Fruit fly (Drosophila melanogaster) whole organism: ENCODE results near the gene CG13738.

Experiments used
- CG8478 ChIP-seq: fragments of >200 bp; optimal IDR thresholded peaks from 2 replicates; lab custom pipeline; 2018; ENCODE audit warnings: inconsistent platforms
- Dll ChIP-seq: fragments of >200 bp; optimal IDR thresholded peaks from 2 replicates; lab custom pipeline; 2017
- EcR ChIP-seq, 2 experiments: fragments of >200 bp; optimal IDR thresholded peaks; 2 replicates each; lab custom pipeline; 2017; ENCODE audit warnings: missing biosample characterization in 2 of 2, missing genetic modification characterization in 2 of 2, missing genetic modification reagents in 2 of 2
- pan ChIP-seq: fragments of >200 bp; optimal IDR thresholded peaks from 2 replicates; lab custom pipeline; 2017
- psq ChIP-seq: fragments of >200 bp; optimal IDR thresholded peaks from 2 replicates; lab custom pipeline; 2017
- usp ChIP-seq: fragments of >200 bp; optimal IDR thresholded peaks from 2 replicates; lab custom pipeline; 2017; ENCODE audit warnings: missing biosample characterization, missing genetic modification characterization, mixed read lengths

Gene CG13738

dm6 chr3L:13957212-13957668, 16.0 kb downstream of the CG13738 start:
- TF ChIP-seq EcR (GFP tag; optimal IDR thresholded peaks at IDR 0.05; lab: Kevin White, UChicago), result no peak
- TF ChIP-seq CG8478 (lab: Kevin White, UChicago), result no peak
- no peak for TF ChIP-seq Dll (lab: Kevin White, UChicago)
- no peak for TF ChIP-seq pan (lab: Kevin White, UChicago)

dm6 chr3L:13956667-13957066, 16.6 kb downstream of the CG13738 start:
- TF ChIP-seq EcR (GFP tag; optimal IDR thresholded peaks at IDR 0.05; lab: Kevin White, UChicago), result no peak
- TF ChIP-seq pan (lab: Kevin White, UChicago), result no peak
- no peak for TF ChIP-seq Dll (lab: Kevin White, UChicago)
- no peak for TF ChIP-seq psq (lab: Kevin White, UChicago)
- no peak for TF ChIP-seq usp (GFP tag; lab: Kevin White, UChicago)
- no peak for TF ChIP-seq CG8478 (lab: Kevin White, UChicago)

dm6 chr3L:13952484-13953048, 20.7 kb downstream of the CG13738 start:
- TF ChIP-seq usp (GFP tag; lab: Kevin White, UChicago), result no peak
- no peak for TF ChIP-seq psq (lab: Kevin White, UChicago)
- TF ChIP-seq pan (lab: Kevin White, UChicago), result no peak
- no peak for TF ChIP-seq Dll (lab: Kevin White, UChicago)
- TF ChIP-seq CG8478 (lab: Kevin White, UChicago), result no peak
- no peak for TF ChIP-seq EcR (GFP tag; optimal IDR thresholded peaks at IDR 0.05; lab: Kevin White, UChicago)

dm6 chr3L:13951564-13951963, 21.7 kb downstream of the CG13738 start:
- TF ChIP-seq EcR (GFP tag; optimal IDR thresholded peaks at IDR 0.05; lab: Kevin White, UChicago) (no peak), Dll (lab: Kevin White, UChicago) (no peak)

- TF ChIP-seq pan (lab: Kevin White, UChicago) (no peak), psq (lab: Kevin White, UChicago) (no peak), EcR (GFP tag; optimal IDR thresholded peaks at IDR 0.05; lab: Kevin White, UChicago) (no peak), CG8478 (lab: Kevin White, UChicago) (no peak), Dll (lab: Kevin White, UChicago) (no peak)
These were observed 23.7 kb downstream of the CG13738 start for dm6 chr3L:13949440-13950066.

- TF ChIP-seq CG8478 (lab: Kevin White, UChicago), result no peak
- TF ChIP-seq EcR (GFP tag; optimal IDR thresholded peaks at IDR 0.05; lab: Kevin White, UChicago), result no peak
- TF ChIP-seq Dll (lab: Kevin White, UChicago), result no peak
These were observed 27.3 kb downstream of the CG13738 start for dm6 chr3L:13946003-13946402.

- TF ChIP-seq EcR (GFP tag; optimal IDR thresholded peaks at IDR 0.05; lab: Kevin White, UChicago) (no peak), usp (GFP tag; lab: Kevin White, UChicago) (no peak), CG8478 (lab: Kevin White, UChicago) (no peak)
These were observed 34.2 kb downstream of the CG13738 start, which contains the start of gene CG32137 for dm6 chr3L:13939151-13939499. Gene CG32137, plus strand, starts transcription at chr3L:13939250.

dm6 chr3L:13938470-13939150, 34.7 kb downstream of the CG13738 start:
- TF ChIP-seq CG8478 (lab: Kevin White, UChicago) (no peak), psq (lab: Kevin White, UChicago) (no peak), Dll (lab: Kevin White, UChicago) (no peak), pan (lab: Kevin White, UChicago) (no peak)

DNA sequence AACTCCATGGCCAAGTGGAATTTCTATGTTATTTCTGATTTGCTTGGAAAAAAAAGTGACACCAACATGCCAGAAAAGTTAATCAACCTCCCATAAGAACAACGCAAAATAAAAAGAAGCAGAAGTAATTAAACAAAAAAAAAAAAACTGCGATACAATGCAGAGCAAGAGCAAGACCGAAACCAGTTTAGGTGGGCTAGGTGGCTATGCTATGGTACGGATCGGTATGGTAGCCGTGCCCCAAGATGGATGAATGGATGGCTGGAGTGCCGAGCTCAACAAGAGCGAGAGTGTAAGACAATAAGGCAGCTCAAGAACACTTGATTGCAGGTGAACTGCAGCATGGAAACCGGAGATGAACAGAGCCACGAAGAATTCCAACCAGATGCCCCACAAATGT, 36.5 kb downstream of the CG13738 start:
- TF ChIP-seq CG8478 (lab: Kevin White, UChicago), result no peak
- no peak for TF ChIP-seq psq (lab: Kevin White, UChicago)
- TF ChIP-seq usp (GFP tag; lab: Kevin White, UChicago), result no peak
- TF ChIP-seq pan (lab: Kevin White, UChicago), result no peak
- TF ChIP-seq Dll (lab: Kevin White, UChicago), result no peak
- no peak for TF ChIP-seq EcR (GFP tag; optimal IDR thresholded peaks at IDR 0.05; lab: Kevin White, UChicago)

DNA sequence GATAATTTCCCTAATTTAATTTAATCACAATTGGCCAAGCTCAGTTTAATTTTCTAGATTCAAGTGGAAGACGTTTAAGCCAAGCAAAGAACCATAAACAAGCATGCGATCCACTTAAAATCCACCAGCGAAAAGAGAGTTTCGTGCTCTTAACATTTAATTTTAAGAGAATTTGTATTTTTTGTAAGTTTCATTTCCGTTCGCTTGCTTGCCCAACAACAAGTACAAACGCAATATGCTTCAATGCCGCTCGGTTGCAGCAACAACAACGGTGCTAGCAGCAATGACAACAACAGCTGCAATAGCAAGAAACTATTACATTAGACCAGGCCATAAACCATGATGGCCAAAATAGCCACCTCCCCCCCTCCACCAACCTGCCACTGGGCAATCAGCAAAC, 38.4 kb downstream of the CG13738 start:
- TF ChIP-seq EcR (GFP tag; optimal IDR thresholded peaks at IDR 0.05; lab: Kevin White, UChicago) (no peak), Dll (lab: Kevin White, UChicago) (no peak), CG8478 (lab: Kevin White, UChicago) (no peak), psq (lab: Kevin White, UChicago) (no peak), usp (GFP tag; lab: Kevin White, UChicago) (no peak), pan (lab: Kevin White, UChicago) (no peak)

dm6 chr3L:13928769-13929594, 44.3 kb downstream of the CG13738 start, which contains the start of the genes CG8833 and DCTN1-p150:
Gene CG8833, minus strand, starts transcription at chr3L:13929000.
Gene DCTN1-p150, plus strand, starts transcription at chr3L:13929387.
- TF ChIP-seq Dll (lab: Kevin White, UChicago) (no peak), pan (lab: Kevin White, UChicago) (no peak), psq (lab: Kevin White, UChicago) (no peak), EcR (GFP tag; optimal IDR thresholded peaks at IDR 0.05; lab: Kevin White, UChicago) (no peak), usp (GFP tag; lab: Kevin White, UChicago) (no peak), CG8478 (lab: Kevin White, UChicago) (no peak)
